ENCODE assay signal across 3 worm cellular contexts in genomic region chrIV:10499948-10500356, ce11.
A peak's percentile ranks its signal among the peaks of the same experiment; 100 is the strongest.
TF ChIP-seq lines count a peak whose summit lies in the region.

No protein-coding gene starts in this region.

TF ChIP-seq in whole organism, L1 larva, 84 proteins besides CTCF, POLR2A, EP300 and RAD21 (continued from another document):
- TF ChIP-seq rnt-1 (tag; optimal IDR thresholded peaks at IDR 0.05; lab: Kevin White, UChicago): peak; percentile 9
- peak in 1 of 2 experiments; percentile 13 for TF ChIP-seq ztf-11 (tag; optimal IDR thresholded peaks at IDR 0.05; lab: Kevin White, UChicago)
- TF ChIP-seq lir-3 (tag; optimal IDR thresholded peaks at IDR 0.05; lab: Kevin White, UChicago; ENCODE audit: poor library complexity): no peak
- no peak for TF ChIP-seq F16B12.6 (tag; optimal IDR thresholded peaks at IDR 0.05; lab: Kevin White, UChicago)
- TF ChIP-seq nhr-12 (tag; optimal IDR thresholded peaks at IDR 0.05; lab: Kevin White, UChicago): no peak
- TF ChIP-seq alr-1 (tag; optimal IDR thresholded peaks at IDR 0.05; lab: Kevin White, UChicago; ENCODE audit: borderline replicate concordance): no peak
- peak; percentile 55 for TF ChIP-seq snu-23 (GFP tag; optimal IDR thresholded peaks at IDR 0.05; lab: Kevin White, UChicago)
- peak; percentile 37 for TF ChIP-seq nhr-20 (tag; optimal IDR thresholded peaks at IDR 0.05; lab: Kevin White, UChicago)
- TF ChIP-seq xbp-1 (tag; optimal IDR thresholded peaks at IDR 0.05; lab: Kevin White, UChicago): peak; percentile 19
- TF ChIP-seq mep-1 (tag; optimal IDR thresholded peaks at IDR 0.05; lab: Kevin White, UChicago): peak; percentile 19
- no peak for TF ChIP-seq C04F5.9 (tag; optimal IDR thresholded peaks at IDR 0.05; lab: Kevin White, UChicago)
- TF ChIP-seq lin-15B (tag; optimal IDR thresholded peaks at IDR 0.05; lab: Kevin White, UChicago): peak; percentile 4
- no peak for TF ChIP-seq efl-3 (GFP tag; optimal IDR thresholded peaks at IDR 0.05; lab: Kevin White, UChicago)
- TF ChIP-seq unc-130 (tag; optimal IDR thresholded peaks at IDR 0.05; lab: Kevin White, UChicago): no peak
- TF ChIP-seq nhr-76 (tag; optimal IDR thresholded peaks at IDR 0.05; lab: Kevin White, UChicago): no peak
- peak; percentile 79 for TF ChIP-seq fkh-10 (GFP tag; optimal IDR thresholded peaks at IDR 0.05; lab: Kevin White, UChicago)

TF ChIP-seq in whole organism, L2 larva, 48 proteins besides CTCF, POLR2A, EP300 and RAD21 (continued from another document):
- TF ChIP-seq Y55F3AM.14 (GFP tag; optimal IDR thresholded peaks at IDR 0.05; lab: Kevin White, UChicago) (peak; percentile 19), unc-55 (GFP tag; optimal IDR thresholded peaks at IDR 0.05; lab: Kevin White, UChicago) (peak; percentile 94), dmd-4 (tag; optimal IDR thresholded peaks at IDR 0.05; lab: Kevin White, UChicago) (no peak)

TF ChIP-seq in whole organism, L4 larva, 104 proteins besides CTCF, POLR2A, EP300 and RAD21 (continued from another document):
- TF ChIP-seq set-16 (GFP tag; IDR thresholded peaks at IDR 0.05; lab: Robert Waterston, UW) (peak; percentile 69), fos-1 (tag; optimal IDR thresholded peaks at IDR 0.05; lab: Kevin White, UChicago) (no peak), ZK546.5 (tag; optimal IDR thresholded peaks at IDR 0.05; lab: Kevin White, UChicago) (no peak), Y105C5A.15 (GFP tag; IDR thresholded peaks at IDR 0.05; lab: Robert Waterston, UW) (no peak), unc-130 (GFP tag; optimal IDR thresholded peaks at IDR 0.05; lab: Kevin White, UChicago) (no peak), nhr-77 (tag; optimal IDR thresholded peaks at IDR 0.05; lab: Kevin White, UChicago) (peak; percentile 2), ztf-7 (tag; optimal IDR thresholded peaks at IDR 0.05; lab: Kevin White, UChicago) (no peak), hlh-30 (tag; optimal IDR thresholded peaks at IDR 0.05; lab: Kevin White, UChicago; ENCODE audit: insufficient read depth) (peak; percentile 50), zip-11 (GFP tag; IDR thresholded peaks at IDR 0.05; lab: Robert Waterston, UW) (no peak), mdl-1 (tag; optimal IDR thresholded peaks at IDR 0.05; lab: Kevin White, UChicago) (peak in 1 of 2 experiments; percentile 54), zfp-3 (GFP tag; conservative IDR thresholded peaks at IDR 0.05; lab: Robert Waterston, UW) (no peak), snpc-4 (tag; optimal IDR thresholded peaks at IDR 0.05; lab: Kevin White, UChicago) (no peak), nhr-237 (tag; optimal IDR thresholded peaks at IDR 0.05; lab: Kevin White, UChicago) (no peak), snpc-1.2 (GFP tag; IDR thresholded peaks at IDR 0.05; lab: Robert Waterston, UW) (no peak), nhr-41 (GFP tag; IDR thresholded peaks at IDR 0.05; lab: Robert Waterston, UW) (no peak), egl-27 (tag; optimal IDR thresholded peaks at IDR 0.05; lab: Kevin White, UChicago) (no peak), mes-2 (tag; optimal IDR thresholded peaks at IDR 0.05; lab: Kevin White, UChicago; ENCODE audit: poor library complexity, severe bottlenecking) (peak; percentile 31), lim-7 (GFP tag; IDR thresholded peaks at IDR 0.05; lab: Robert Waterston, UW) (no peak), spr-1 (tag; optimal IDR thresholded peaks at IDR 0.05; lab: Kevin White, UChicago) (no peak), daf-8 (GFP tag; IDR thresholded peaks at IDR 0.05; lab: Robert Waterston, UW) (no peak), Y48G9A.11 (GFP tag; IDR thresholded peaks at IDR 0.05; lab: Robert Waterston, UW) (no peak), ctbp-1 (GFP tag; IDR thresholded peaks at IDR 0.05; lab: Robert Waterston, UW) (peak; percentile 74), lin-38 (GFP tag; IDR thresholded peaks at IDR 0.05; lab: Robert Waterston, UW) (no peak), ztf-11 (tag; optimal IDR thresholded peaks at IDR 0.05; lab: Kevin White, UChicago) (no peak), vab-7 (GFP tag; IDR thresholded peaks at IDR 0.05; lab: Robert Waterston, UW) (peak; percentile 43), dmd-9 (GFP tag; IDR thresholded peaks at IDR 0.05; lab: Robert Waterston, UW) (no peak), dve-1 (tag; optimal IDR thresholded peaks at IDR 0.05; lab: Kevin White, UChicago; ENCODE audit: insufficient read depth) (no peak), gei-8 (GFP tag; optimal IDR thresholded peaks at IDR 0.05; lab: Kevin White, UChicago) (peak; percentile 61), zip-2 (tag; optimal IDR thresholded peaks at IDR 0.05; lab: Kevin White, UChicago) (no peak), Y75B8A.6 (GFP tag; IDR thresholded peaks at IDR 0.05; lab: Robert Waterston, UW) (no peak), unc-62 (GFP tag; optimal IDR thresholded peaks at IDR 0.05 in 1 of 2; lab: Kevin White, UChicago) (peak in 1 of 2 experiments; percentile 69), unc-62 (tag; optimal IDR thresholded peaks at IDR 0.05; lab: Kevin White, UChicago) (no peak), F44E2.7 (GFP tag; IDR thresholded peaks at IDR 0.05; lab: Robert Waterston, UW) (no peak), daf-19 (GFP tag; conservative IDR thresholded peaks at IDR 0.05; lab: Robert Waterston, UW) (no peak), nhr-6 (tag; optimal IDR thresholded peaks at IDR 0.05; lab: Kevin White, UChicago) (no peak), nhr-76 (tag; optimal IDR thresholded peaks at IDR 0.05; lab: Kevin White, UChicago) (no peak), lin-13 (GFP tag; optimal IDR thresholded peaks at IDR 0.05; lab: Kevin White, UChicago) (no peak), arid-1 (GFP tag; conservative IDR thresholded peaks at IDR 0.05; lab: Robert Waterston, UW) (no peak), pqm-1 (tag; optimal IDR thresholded peaks at IDR 0.05; lab: Kevin White, UChicago) (no peak), lir-3 (tag; optimal IDR thresholded peaks at IDR 0.05; lab: Kevin White, UChicago) (no peak), F10B5.3 (tag; optimal IDR thresholded peaks at IDR 0.05; lab: Kevin White, UChicago) (no peak), F26F4.8 (GFP tag; conservative IDR thresholded peaks at IDR 0.05; lab: Robert Waterston, UW) (no peak), ceh-20 (GFP tag; IDR thresholded peaks at IDR 0.05; lab: Robert Waterston, UW) (no peak), T20F7.1 (GFP tag; optimal IDR thresholded peaks at IDR 0.05; lab: Kevin White, UChicago) (no peak), dmd-6 (GFP tag; IDR thresholded peaks at IDR 0.05; lab: Robert Waterston, UW) (peak; percentile 29; the same call in 1 of the 2 replicates), tag-97 (GFP tag; IDR thresholded peaks at IDR 0.05; lab: Robert Waterston, UW) (no peak), egl-43 (GFP tag; IDR thresholded peaks at IDR 0.05; lab: Robert Waterston, UW) (0 out of 2 replicates have a peak, but pooled peaks have one; percentile 60), cey-2 (tag; optimal IDR thresholded peaks at IDR 0.05; lab: Kevin White, UChicago; ENCODE audit: borderline replicate concordance, insufficient read depth) (no peak), Y5F2A.4 (GFP tag; optimal IDR thresholded peaks at IDR 0.05; lab: Kevin White, UChicago) (no peak), jun-1 (tag; optimal IDR thresholded peaks at IDR 0.05; lab: Kevin White, UChicago) (no peak), D1046.2 (GFP tag; IDR thresholded peaks at IDR 0.05; lab: Robert Waterston, UW) (no peak), madf-9 (GFP tag; conservative IDR thresholded peaks at IDR 0.05; lab: Robert Waterston, UW) (no peak), nhr-48 (tag; optimal IDR thresholded peaks at IDR 0.05; lab: Kevin White, UChicago) (no peak), nhr-25 (tag; optimal IDR thresholded peaks at IDR 0.05; lab: Kevin White, UChicago; ENCODE audit: borderline replicate concordance, insufficient read depth) (no peak), ZK337.2 (GFP tag; IDR thresholded peaks at IDR 0.05; lab: Robert Waterston, UW) (peak; percentile 100), spr-3 (GFP tag; optimal IDR thresholded peaks at IDR 0.05; lab: Kevin White, UChicago) (no peak), daf-12 (tag; optimal IDR thresholded peaks at IDR 0.05; lab: Kevin White, UChicago) (no peak), nhr-28 (tag; optimal IDR thresholded peaks at IDR 0.05; lab: Kevin White, UChicago) (no peak), pha-4 (GFP tag; IDR thresholded peaks at IDR 0.05; lab: Robert Waterston, UW) (no peak), pha-4 (tag; optimal IDR thresholded peaks at IDR 0.05; lab: Kevin White, UChicago) (no peak), lin-29 (GFP tag; IDR thresholded peaks at IDR 0.05; lab: Robert Waterston, UW) (no peak), nhr-10 (tag; optimal IDR thresholded peaks at IDR 0.05; lab: Kevin White, UChicago) (no peak), rbr-2 (tag; optimal IDR thresholded peaks at IDR 0.05; lab: Kevin White, UChicago) (peak; percentile 73), ceh-44 (GFP tag; IDR thresholded peaks at IDR 0.05; lab: Robert Waterston, UW) (no peak), mxl-2 (GFP tag; conservative IDR thresholded peaks at IDR 0.05; lab: Robert Waterston, UW) (0 out of 2 replicates have a peak, but pooled peaks have one; percentile 4), ceh-82 (tag; optimal IDR thresholded peaks at IDR 0.05; lab: Kevin White, UChicago) (no peak)
TF ChIP-seq in whole organism, L4 larva: peak in this region for 24.
